Worm (Caenorhabditis elegans) whole organism, late embryonic: ENCODE results near the gene C14C11.7.

Experiments used
- ceh-31 ChIP-seq: sonication (generic microtip); optimal IDR thresholded peaks from 2 replicates; lab custom pipeline; 2016; ENCODE audit warnings: missing genetic modification characterization, missing compliant biosample characterization
- dve-1 ChIP-seq: sonication (generic microtip); optimal IDR thresholded peaks from 2 replicates; lab custom pipeline; 2017; ENCODE audit warnings: antibody characterized with exemption, mild to moderate bottlenecking, missing genetic modification characterization, missing compliant biosample characterization
- hlh-15 ChIP-seq: sonication (generic microtip); optimal IDR thresholded peaks from 2 replicates; lab custom pipeline; 2016; ENCODE audit warnings: missing genetic modification characterization, missing compliant biosample characterization

- TF ChIP-seq dve-1 (tag; lab: Kevin White, UChicago) = no peak
- no peak for TF ChIP-seq hlh-15
- TF ChIP-seq ceh-31 (tag; lab: Kevin White, UChicago) = no peak
Measured at ce11 chrV:5617301-5617700, 48.6 kb downstream of the C14C11.7 start, which contains the start of gene M03E7.2.
